Fruit fly (Drosophila melanogaster): Measurements from ENCODE around the gene pan.
A peak's percentile ranks its signal among the peaks of the same experiment; 100 is the strongest.

dm6 chr4:68184-68948 lies 760 bp upstream of the pan start:
- TF ChIP-seq Ets98B (GFP tag; IDR thresholded peaks at IDR 0.05) = no peak
- TF ChIP-seq CG32121 (GFP tag; IDR thresholded peaks at IDR 0.05) = no peak
- peak; percentile 18 for TF ChIP-seq D1 (tag; optimal IDR thresholded peaks at IDR 0.05)

All from whole organism, pupa.